Worm (Caenorhabditis elegans): ENCODE measurements around the gene nep-4.

Gene nep-4

DNA sequence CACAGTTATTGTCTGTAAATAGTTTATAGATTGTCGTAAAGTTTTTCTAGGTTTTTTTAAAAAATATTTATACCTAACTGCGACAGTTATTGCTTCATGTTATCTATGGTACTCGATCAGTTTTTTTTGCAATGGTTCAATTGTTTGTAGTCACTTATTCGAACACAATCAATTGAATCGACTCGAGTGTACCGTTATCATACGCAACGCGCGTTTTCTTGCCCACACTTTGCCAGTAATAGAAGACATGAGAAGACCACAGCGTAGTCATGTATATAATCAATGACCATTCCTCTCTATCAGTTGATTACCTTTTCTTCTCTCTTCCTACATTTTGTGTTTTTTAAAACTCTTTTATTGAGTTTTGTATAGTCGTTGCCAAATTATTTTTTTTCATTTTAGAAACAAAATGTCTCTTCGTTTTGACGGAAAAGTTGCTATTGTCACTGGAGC, 45.2 kb downstream of the nep-4 start, which contains the start of gene dhs-28 (continued):
- TF ChIP-seq lir-3 (tag; optimal IDR thresholded peaks at IDR 0.05) (no peak), sdz-12 (GFP tag; optimal IDR thresholded peaks at IDR 0.05) (no peak), Y105C5A.15 (GFP tag; IDR thresholded peaks at IDR 0.05) (no peak), hlh-11 (tag; optimal IDR thresholded peaks at IDR 0.05) (peak; percentile 71), F26F4.8 (GFP tag; conservative IDR thresholded peaks at IDR 0.05) (no peak), pha-4 (GFP tag; IDR thresholded peaks at IDR 0.05) (no peak), pha-4 (tag; optimal IDR thresholded peaks at IDR 0.05) (no peak), egl-27 (tag; optimal IDR thresholded peaks at IDR 0.05) (no peak), nhr-11 (tag; optimal IDR thresholded peaks at IDR 0.05) (no peak), tra-1 (GFP tag; IDR thresholded peaks at IDR 0.05) (no peak), arid-1 (GFP tag; conservative IDR thresholded peaks at IDR 0.05) (no peak), T20F7.1 (GFP tag; optimal IDR thresholded peaks at IDR 0.05) (peak; percentile 30), hmg-1.1 (GFP tag; IDR thresholded peaks at IDR 0.05) (no peak), F10B5.3 (tag; optimal IDR thresholded peaks at IDR 0.05) (no peak), Y48G9A.11 (GFP tag; IDR thresholded peaks at IDR 0.05) (no peak), lin-13 (GFP tag; optimal IDR thresholded peaks at IDR 0.05) (no peak), fos-1 (tag; optimal IDR thresholded peaks at IDR 0.05) (no peak), ama-1 (optimal IDR thresholded peaks at IDR 0.05) (no peak), daf-8 (GFP tag; IDR thresholded peaks at IDR 0.05) (no peak), lin-1 (GFP tag; IDR thresholded peaks at IDR 0.05) (no peak), spr-3 (GFP tag; optimal IDR thresholded peaks at IDR 0.05) (no peak), dmd-8 (GFP tag; IDR thresholded peaks at IDR 0.05) (no peak), skn-1 (tag; optimal IDR thresholded peaks at IDR 0.05) (no peak), attf-4 (tag; optimal IDR thresholded peaks at IDR 0.05) (no peak), madf-9 (GFP tag; conservative IDR thresholded peaks at IDR 0.05) (no peak), ZK546.5 (tag; optimal IDR thresholded peaks at IDR 0.05) (no peak), nhr-111 (GFP tag; optimal IDR thresholded peaks at IDR 0.05) (no peak), nhr-10 (tag; optimal IDR thresholded peaks at IDR 0.05) (peak; percentile 42), snpc-4 (tag; optimal IDR thresholded peaks at IDR 0.05) (no peak), fkh-10 (GFP tag; optimal IDR thresholded peaks at IDR 0.05) (no peak), madf-5 (GFP tag; IDR thresholded peaks at IDR 0.05) (no peak), nhr-25 (tag; optimal IDR thresholded peaks at IDR 0.05; ENCODE audit: borderline replicate concordance, insufficient read depth) (no peak), hif-1 (tag; optimal IDR thresholded peaks at IDR 0.05) (no peak), daf-19 (GFP tag; conservative IDR thresholded peaks at IDR 0.05) (no peak), spr-1 (tag; optimal IDR thresholded peaks at IDR 0.05) (no peak), duxl-1 (tag; optimal IDR thresholded peaks at IDR 0.05; ENCODE audit: poor library complexity) (no peak), lin-15B (tag; optimal IDR thresholded peaks at IDR 0.05) (no peak), ceh-28 (tag; optimal IDR thresholded peaks at IDR 0.05) (no peak), tag-97 (GFP tag; IDR thresholded peaks at IDR 0.05) (no peak), ceh-44 (GFP tag; IDR thresholded peaks at IDR 0.05) (no peak), snpc-1.2 (GFP tag; IDR thresholded peaks at IDR 0.05) (no peak), nhr-48 (tag; optimal IDR thresholded peaks at IDR 0.05) (peak; percentile 71), mdl-1 (tag; optimal IDR thresholded peaks at IDR 0.05) (peak in 1 of 2 experiments; percentile 60), saeg-2 (GFP tag; IDR thresholded peaks at IDR 0.05) (no peak), nhr-28 (tag; optimal IDR thresholded peaks at IDR 0.05) (peak; percentile 98), ceh-32 (tag; optimal IDR thresholded peaks at IDR 0.05; ENCODE audit: poor library complexity) (no peak), unc-39 (tag; optimal IDR thresholded peaks at IDR 0.05) (no peak), dve-1 (tag; optimal IDR thresholded peaks at IDR 0.05; ENCODE audit: insufficient read depth) (peak; percentile 45), nhr-42 (GFP tag; IDR thresholded peaks at IDR 0.05) (no peak), ceh-62 (tag; optimal IDR thresholded peaks at IDR 0.05) (no peak), lsy-2 (tag; optimal IDR thresholded peaks at IDR 0.05) (peak in 1 of 2 experiments; percentile 36), daf-12 (tag; optimal IDR thresholded peaks at IDR 0.05) (no peak)

All from whole organism, L4 larva.